Fruit fly (Drosophila melanogaster): ENCODE results near the gene Archease.

- no peak for TF ChIP-seq CG8478 (optimal IDR thresholded peaks at IDR 0.05)
- TF ChIP-seq pan (optimal IDR thresholded peaks at IDR 0.05) = no peak
- TF ChIP-seq usp (GFP tag; optimal IDR thresholded peaks at IDR 0.05) = no peak
Observed at dm6 chr3R:21631757-21632473, 30.9 kb downstream of the Archease start.
